Worm (Caenorhabditis elegans) whole organism, L4 larva: ENCODE measurements around the gene F46F3.3.

Experiments used
- F37D6.2 ChIP-seq: sonication (generic microtip); optimal IDR thresholded peaks from 2 replicates; lab custom pipeline; 2016; ENCODE audit warnings: mild to moderate bottlenecking, missing genetic modification characterization, missing compliant biosample characterization
- F49E8.2 ChIP-seq: sonication (generic microtip); optimal IDR thresholded peaks from 2 replicates; lab custom pipeline; 2016; ENCODE audit warnings: missing compliant biosample characterization, mild to moderate bottlenecking, missing genetic modification characterization, borderline replicate concordance
- R02D3.7 ChIP-seq: fragments of 150-350 bp; sonication (generic microtip); optimal IDR thresholded peaks from 3 replicates; lab custom pipeline; 2014; ENCODE audit warnings: missing biosample characterization, missing genetic modification characterization
- T20F7.1 ChIP-seq: fragments of 200-800 bp; sonication (Bioruptor generic); optimal IDR thresholded peaks from 2 replicates; lab custom pipeline; 2018; ENCODE audit warnings: mild to moderate bottlenecking, missing genetic modification characterization, missing compliant biosample characterization
- Y105C5A.15 ChIP-seq: fragments of 200-800 bp; sonication (Bioruptor generic); IDR thresholded peaks from 2 replicates; pipeline ENCODE4 v1.3.6; 2022; ENCODE audit warnings: missing genetic modification characterization, missing compliant biosample characterization
- Y48G9A.11 ChIP-seq: fragments of 200-800 bp; sonication (Bioruptor generic); IDR thresholded peaks from 2 replicates; pipeline ENCODE4 v1.3.6; 2022; ENCODE audit warnings: missing genetic modification reagents, missing genetic modification characterization, missing compliant biosample characterization
- ZK337.2 ChIP-seq: fragments of 200-800 bp; sonication (Bioruptor generic); IDR thresholded peaks from 2 replicates; pipeline ENCODE4 v1.3.6; 2022; ENCODE audit warnings: missing genetic modification reagents, missing genetic modification characterization, missing compliant biosample characterization
- ZK546.5 ChIP-seq, 2 experiments: sonication (generic microtip); optimal IDR thresholded peaks; 2 replicates each; lab custom pipeline; 2017; ENCODE audit warnings: missing biosample characterization in 2 of 2, missing genetic modification characterization in 2 of 2
- aha-1 ChIP-seq: fragments of 150-350 bp; peaks from one replicate; lab custom pipeline; 2014; ENCODE audit warnings: missing biosample characterization, missing genetic modification characterization
- aly-2 ChIP-seq: sonication (generic microtip); optimal IDR thresholded peaks from 2 replicates; lab custom pipeline; 2018; ENCODE audit warnings: missing biosample characterization, missing genetic modification characterization
- attf-4 ChIP-seq: sonication (generic microtip); optimal IDR thresholded peaks from 3 replicates; lab custom pipeline; 2017; ENCODE audit warnings: missing biosample characterization, missing genetic modification characterization
- ceh-32 ChIP-seq: sonication (generic microtip); optimal IDR thresholded peaks from 2 replicates; lab custom pipeline; 2016; ENCODE audit warnings: mild to moderate bottlenecking, missing genetic modification characterization, missing compliant biosample characterization; ENCODE audit not compliant: poor library complexity
- ceh-44 ChIP-seq: fragments of 200-800 bp; sonication (Bioruptor generic); IDR thresholded peaks from 2 replicates; pipeline ENCODE4 v1.3.6; 2022; ENCODE audit warnings: missing genetic modification reagents, missing genetic modification characterization, missing compliant biosample characterization
- ceh-62 ChIP-seq: sonication (generic microtip); optimal IDR thresholded peaks from 2 replicates; lab custom pipeline; 2017; ENCODE audit warnings: missing biosample characterization, missing genetic modification characterization
- ceh-82 ChIP-seq: sonication (generic microtip); optimal IDR thresholded peaks from 2 replicates; lab custom pipeline; 2017; ENCODE audit warnings: missing biosample characterization, missing genetic modification characterization
- ces-1 ChIP-seq: fragments of 150-350 bp; sonication (generic microtip); optimal IDR thresholded peaks from 4 replicates; lab custom pipeline; 2014; ENCODE audit warnings: missing biosample characterization, missing genetic modification reagents, missing genetic modification characterization
- cey-2 ChIP-seq: sonication (generic microtip); optimal IDR thresholded peaks from 3 replicates; lab custom pipeline; 2017; ENCODE audit warnings: missing genetic modification characterization, mild to moderate bottlenecking, missing compliant biosample characterization, antibody characterized with exemption, borderline replicate concordance; ENCODE audit not compliant: insufficient read depth
- daf-16 ChIP-seq, 3 experiments: sonication (generic microtip); optimal IDR thresholded peaks; 2 replicates each; lab custom pipeline; 2016 to 2017; ENCODE audit warnings: missing genetic modification characterization in 3 of 3, missing genetic modification reagents in 3 of 3, mild to moderate bottlenecking in 2 of 3, missing compliant biosample characterization in 2 of 3, missing biosample characterization in 1 of 3, moderate library complexity in 1 of 3
- daf-19 ChIP-seq: fragments of 200-800 bp; sonication (Bioruptor generic); conservative IDR thresholded peaks from 2 replicates; pipeline ENCODE4 v1.3.6; 2022; ENCODE audit warnings: missing genetic modification characterization, missing compliant biosample characterization
- dmd-6 ChIP-seq: fragments of 200-800 bp; sonication (Bioruptor generic); IDR thresholded peaks from 2 replicates; pipeline ENCODE4 v1.3.6; 2022; ENCODE audit warnings: missing genetic modification reagents, missing genetic modification characterization, missing compliant biosample characterization
- dmd-8 ChIP-seq: fragments of 200-800 bp; sonication (Bioruptor generic); IDR thresholded peaks from 2 replicates; pipeline ENCODE4 v1.3.6; 2022; ENCODE audit warnings: missing genetic modification characterization, missing compliant biosample characterization
- dpl-1 ChIP-seq: fragments of 150-350 bp; optimal IDR thresholded peaks from 2 replicates; lab custom pipeline; 2014; ENCODE audit warnings: missing biosample characterization, missing genetic modification reagents, missing genetic modification characterization
- dve-1 ChIP-seq: sonication (generic microtip); optimal IDR thresholded peaks from 2 replicates; lab custom pipeline; 2017; ENCODE audit warnings: antibody characterized with exemption, mild to moderate bottlenecking, missing genetic modification characterization, missing compliant biosample characterization; ENCODE audit not compliant: insufficient read depth
- egl-27 ChIP-seq: sonication (generic microtip); optimal IDR thresholded peaks from 3 replicates; lab custom pipeline; 2017; ENCODE audit warnings: missing biosample characterization, missing genetic modification reagents, missing genetic modification characterization
- hmg-1.1 ChIP-seq: fragments of 200-800 bp; sonication (Bioruptor generic); IDR thresholded peaks from 2 replicates; pipeline ENCODE4 v1.3.6; 2022; ENCODE audit warnings: missing genetic modification reagents, missing genetic modification characterization, missing compliant biosample characterization
- lin-38 ChIP-seq: fragments of 200-800 bp; sonication (Bioruptor generic); IDR thresholded peaks from 2 replicates; pipeline ENCODE4 v1.3.6; 2022; ENCODE audit warnings: missing genetic modification reagents, missing genetic modification characterization, missing compliant biosample characterization
- lir-3 ChIP-seq: sonication (generic microtip); optimal IDR thresholded peaks from 2 replicates; lab custom pipeline; 2016; ENCODE audit warnings: mild to moderate bottlenecking, missing genetic modification characterization, missing compliant biosample characterization
- lsy-2 ChIP-seq, 2 experiments: fragments of 150-350 bp in 1 of 2; sonication (generic microtip) in 1 of 2; optimal IDR thresholded peaks; 2 replicates each; lab custom pipeline; 2014 to 2017; ENCODE audit warnings: missing biosample characterization in 2 of 2, missing genetic modification characterization in 2 of 2
- mes-2 ChIP-seq: sonication (generic microtip); optimal IDR thresholded peaks from 2 replicates; lab custom pipeline; 2016; ENCODE audit warnings: missing genotype, mild to moderate bottlenecking, missing genetic modification characterization, missing compliant biosample characterization; ENCODE audit not compliant: poor library complexity, severe bottlenecking
- nhr-11 ChIP-seq: fragments of 150-350 bp; optimal IDR thresholded peaks from 2 replicates; lab custom pipeline; 2014; ENCODE audit warnings: missing biosample characterization, missing genetic modification characterization
- nhr-111 ChIP-seq: fragments of 200-800 bp; sonication (Bioruptor generic); optimal IDR thresholded peaks from 2 replicates; lab custom pipeline; 2018; ENCODE audit warnings: mild to moderate bottlenecking, missing genetic modification characterization, missing compliant biosample characterization
- nhr-237 ChIP-seq: sonication (generic microtip); optimal IDR thresholded peaks from 2 replicates; lab custom pipeline; 2017; ENCODE audit warnings: missing biosample characterization, missing genetic modification characterization
- nhr-28 ChIP-seq: fragments of 150-350 bp; optimal IDR thresholded peaks from 2 replicates; lab custom pipeline; 2014; ENCODE audit warnings: missing biosample characterization, missing genetic modification characterization
- nhr-41 ChIP-seq: fragments of 200-800 bp; sonication (Bioruptor generic); IDR thresholded peaks from 2 replicates; pipeline ENCODE4 v1.3.6; 2022; ENCODE audit warnings: missing genetic modification reagents, missing genetic modification characterization, missing compliant biosample characterization
- nhr-42 ChIP-seq: fragments of 200-800 bp; sonication (Bioruptor generic); IDR thresholded peaks from 2 replicates; pipeline ENCODE4 v1.3.6; 2022; ENCODE audit warnings: missing genetic modification characterization, missing compliant biosample characterization
- nhr-6 ChIP-seq: fragments of 150-350 bp; optimal IDR thresholded peaks from 2 replicates; lab custom pipeline; 2014; ENCODE audit warnings: missing biosample characterization, missing genetic modification characterization
- pqm-1 ChIP-seq: sonication (generic microtip); optimal IDR thresholded peaks from 2 replicates; lab custom pipeline; 2017; ENCODE audit warnings: missing biosample characterization, missing genetic modification characterization
- rbr-2 ChIP-seq: sonication (generic microtip); optimal IDR thresholded peaks from 2 replicates; lab custom pipeline; 2016; ENCODE audit warnings: missing genotype, missing genetic modification characterization, missing compliant biosample characterization
- saeg-2 ChIP-seq: fragments of 200-800 bp; sonication (Bioruptor generic); IDR thresholded peaks from 2 replicates; pipeline ENCODE4 v1.3.6; 2022; ENCODE audit warnings: missing genetic modification reagents, missing genetic modification characterization, missing compliant biosample characterization
- sdz-12 ChIP-seq: fragments of 200-800 bp; sonication (Bioruptor generic); optimal IDR thresholded peaks from 2 replicates; lab custom pipeline; 2018; ENCODE audit warnings: mild to moderate bottlenecking, missing genetic modification characterization, missing compliant biosample characterization
- set-16 ChIP-seq: fragments of 200-800 bp; sonication (Bioruptor generic); IDR thresholded peaks from 2 replicates; pipeline ENCODE4 v1.3.6; 2022; ENCODE audit warnings: missing genetic modification reagents, missing genetic modification characterization, missing compliant biosample characterization
- skn-1 ChIP-seq: fragments of 150-350 bp; optimal IDR thresholded peaks from 2 replicates; lab custom pipeline; 2014; ENCODE audit warnings: missing biosample characterization, missing genetic modification characterization
- snpc-1.2 ChIP-seq: fragments of 200-800 bp; sonication (Bioruptor generic); IDR thresholded peaks from 2 replicates; pipeline ENCODE4 v1.3.6; 2022; ENCODE audit warnings: missing genetic modification reagents, missing genetic modification characterization, missing compliant biosample characterization
- spr-1 ChIP-seq: sonication (generic microtip); optimal IDR thresholded peaks from 2 replicates; lab custom pipeline; 2016; ENCODE audit warnings: mild to moderate bottlenecking, missing genetic modification characterization, missing compliant biosample characterization
- tag-97 ChIP-seq: fragments of 200-800 bp; sonication (Bioruptor generic); IDR thresholded peaks from 2 replicates; pipeline ENCODE4 v1.3.6; 2022; ENCODE audit warnings: missing genetic modification characterization, missing compliant biosample characterization
- tra-1 ChIP-seq: fragments of 200-800 bp; sonication (Bioruptor generic); IDR thresholded peaks from 2 replicates; pipeline ENCODE4 v1.3.6; 2022; ENCODE audit warnings: missing genetic modification reagents, missing genetic modification characterization, missing compliant biosample characterization
- unc-62 ChIP-seq, 3 experiments: fragments of 150-350 bp in 1 of 3; sonication (generic microtip); optimal IDR thresholded peaks in 2 of 3; peaks in 1 of 3; 1 replicate in 1 of 3; 2 replicates in 2 of 3; lab custom pipeline; 2014 to 2017; ENCODE audit warnings: missing biosample characterization in 3 of 3, missing genetic modification characterization in 3 of 3, missing genetic modification reagents in 3 of 3, missing genotype in 1 of 3
- vab-7 ChIP-seq: fragments of 200-800 bp; sonication (Bioruptor generic); IDR thresholded peaks from 2 replicates; pipeline ENCODE4 v1.3.6; 2022; ENCODE audit warnings: missing genetic modification reagents, missing genetic modification characterization, missing compliant biosample characterization
- zag-1 ChIP-seq: fragments of 150-350 bp; optimal IDR thresholded peaks from 2 replicates; lab custom pipeline; 2014; ENCODE audit warnings: missing biosample characterization, missing genetic modification characterization
- zfp-2 ChIP-seq: sonication (generic microtip); optimal IDR thresholded peaks from 2 replicates; lab custom pipeline; 2016; ENCODE audit warnings: mild to moderate bottlenecking, missing genetic modification characterization, missing compliant biosample characterization
- zip-11 ChIP-seq: fragments of 200-800 bp; sonication (Bioruptor generic); IDR thresholded peaks from 2 replicates; pipeline ENCODE4 v1.3.6; 2022; ENCODE audit warnings: missing genetic modification characterization, missing compliant biosample characterization

F46F3.3 gene

DNA sequence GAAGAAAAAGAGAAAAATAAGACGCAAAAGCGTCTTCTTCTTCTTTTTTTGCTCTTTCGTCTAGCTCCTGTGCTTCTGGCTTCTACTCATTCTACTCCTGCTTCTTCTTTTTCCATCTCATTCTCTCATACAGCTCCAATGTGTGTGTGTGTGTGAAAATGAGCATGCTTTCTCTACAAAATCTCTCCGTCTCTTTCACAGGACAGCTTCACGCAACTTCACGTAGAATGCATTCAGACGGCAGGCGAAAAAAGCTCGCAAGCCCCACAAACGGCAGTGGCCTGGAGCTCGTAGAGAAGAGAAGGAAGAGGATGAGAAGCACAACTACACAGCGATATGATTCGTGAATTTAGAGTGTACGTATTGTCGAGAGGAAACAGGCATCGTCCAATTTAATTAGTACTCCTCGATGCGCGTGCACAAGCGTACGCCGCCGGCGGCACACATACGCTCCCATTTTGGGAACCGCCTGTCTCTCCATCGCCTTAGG, 25.9 kb upstream of the F46F3.3 start:
- TF ChIP-seq ZK337.2 (GFP tag; lab: Robert Waterston, UW) (no peak), mes-2 (no peak), zag-1 (tag; lab: Kevin White, UChicago) (no peak), aly-2 (tag; lab: Kevin White, UChicago) (no peak), cey-2 (tag; lab: Kevin White, UChicago) (no peak), R02D3.7 (tag; lab: Kevin White, UChicago) (no peak), vab-7 (GFP tag; lab: Robert Waterston, UW) (0 out of 2 replicates have a peak, but pooled peaks have one; percentile 24), nhr-111 (no peak), ces-1 (GFP tag; lab: Kevin White, UChicago) (peak; percentile 44), ceh-82 (tag; lab: Kevin White, UChicago) (no peak), nhr-41 (GFP tag; lab: Robert Waterston, UW) (no peak), tra-1 (peak; percentile 52; the same call in 1 of the 2 replicates), zfp-2 (no peak), nhr-28 (tag; lab: Kevin White, UChicago) (no peak), dve-1 (tag; lab: Kevin White, UChicago) (no peak), skn-1 (tag; lab: Kevin White, UChicago) (no peak), unc-62 (GFP tag; optimal IDR thresholded peaks at IDR 0.05 in 1 of 2; lab: Kevin White, UChicago) (peak in 1 of 2 experiments; percentile 98), unc-62 (tag; optimal IDR thresholded peaks at IDR 0.05; lab: Kevin White, UChicago) (no peak), set-16 (no peak), nhr-11 (tag; lab: Kevin White, UChicago) (no peak), dmd-6 (GFP tag; lab: Robert Waterston, UW) (no peak; the same call in 1 of the 2 replicates), rbr-2 (tag; lab: Kevin White, UChicago) (peak; percentile 76), attf-4 (tag; lab: Kevin White, UChicago) (no peak), nhr-237 (tag; lab: Kevin White, UChicago) (no peak), ZK546.5 (tag; optimal IDR thresholded peaks at IDR 0.05; lab: Kevin White, UChicago) (no peak), aha-1 (peak; percentile 98), ceh-32 (tag; lab: Kevin White, UChicago) (no peak), ceh-44 (GFP tag; lab: Robert Waterston, UW) (no peak), Y105C5A.15 (no peak), lir-3 (tag; lab: Kevin White, UChicago) (no peak), daf-19 (GFP tag; lab: Robert Waterston, UW) (no peak), sdz-12 (no peak), spr-1 (tag; lab: Kevin White, UChicago) (no peak), daf-16 (GFP tag; optimal IDR thresholded peaks at IDR 0.05; lab: Kevin White, UChicago) (no peak), daf-16 (tag; optimal IDR thresholded peaks at IDR 0.05; lab: Kevin White, UChicago) (no peak), lsy-2 (tag; optimal IDR thresholded peaks at IDR 0.05; lab: Kevin White, UChicago) (peak; percentile 45 to 60), Y48G9A.11 (GFP tag; lab: Robert Waterston, UW) (no peak), egl-27 (tag; lab: Kevin White, UChicago) (no peak), saeg-2 (GFP tag; lab: Robert Waterston, UW) (no peak), pqm-1 (tag; lab: Kevin White, UChicago) (no peak), nhr-6 (tag; lab: Kevin White, UChicago) (no peak), tag-97 (no peak), hmg-1.1 (GFP tag; lab: Robert Waterston, UW) (peak; percentile 61; the same call in 1 of the 2 replicates), F49E8.2 (tag; lab: Kevin White, UChicago) (no peak), dpl-1 (GFP tag; lab: Kevin White, UChicago) (no peak), zip-11 (GFP tag; lab: Robert Waterston, UW) (no peak), snpc-1.2 (GFP tag; lab: Robert Waterston, UW) (no peak), T20F7.1 (GFP tag; lab: Kevin White, UChicago) (no peak), F37D6.2 (tag; lab: Kevin White, UChicago) (peak; percentile 53), nhr-42 (no peak), ceh-62 (tag; lab: Kevin White, UChicago) (no peak), dmd-8 (GFP tag; lab: Robert Waterston, UW) (no peak), lin-38 (GFP tag; lab: Robert Waterston, UW) (no peak)
